Worm (Caenorhabditis elegans): ENCODE measurements around the gene F49F1.15.

ce11 chrIV:4070810-4071209, 43.6 kb downstream of the F49F1.15 start:
- TF ChIP-seq T22C8.4 (GFP tag; IDR thresholded peaks at IDR 0.05) (no peak), ztf-23 (GFP tag; IDR thresholded peaks at IDR 0.05) (0 out of 2 replicates have a peak, but pooled peaks have one; percentile 37), ref-1 (GFP tag; conservative IDR thresholded peaks at IDR 0.05) (no peak)

All from whole organism, midembryonic.